Worm (Caenorhabditis elegans) whole organism, mixed stage, embryonic: ENCODE data around the gene C01G10.15.

ENCODE experiments used
- ces-1 ChIP-seq: fragments of 150-350 bp; optimal IDR thresholded peaks from 2 replicates; lab custom pipeline; 2014; ENCODE audit warnings: missing biosample characterization, missing genetic modification reagents, missing genetic modification characterization
- cnd-1 ChIP-seq: fragments of 200-800 bp; sonication (Bioruptor generic); optimal IDR thresholded peaks from 2 replicates; lab custom pipeline; 2018; ENCODE audit warnings: mild to moderate bottlenecking, missing genetic modification characterization, missing compliant biosample characterization
- lsy-2 ChIP-seq: fragments of 150-350 bp; optimal IDR thresholded peaks from 2 replicates; lab custom pipeline; 2014; ENCODE audit warnings: missing biosample characterization, missing genetic modification characterization
- nhr-237 ChIP-seq: fragments of 150-350 bp; optimal IDR thresholded peaks from 2 replicates; lab custom pipeline; 2014; ENCODE audit warnings: missing biosample characterization, missing genetic modification characterization
- nhr-28 ChIP-seq: fragments of 150-350 bp; optimal IDR thresholded peaks from 2 replicates; lab custom pipeline; 2014; ENCODE audit warnings: missing biosample characterization, missing genetic modification characterization
- nhr-76 ChIP-seq: sonication (generic microtip); optimal IDR thresholded peaks from 2 replicates; lab custom pipeline; 2017; ENCODE audit warnings: missing biosample characterization, missing genetic modification characterization
- unc-39 ChIP-seq: fragments of 150-350 bp; optimal IDR thresholded peaks from 2 replicates; lab custom pipeline; 2014; ENCODE audit warnings: missing biosample characterization, missing genetic modification characterization
- unc-62 ChIP-seq: fragments of 150-350 bp; optimal IDR thresholded peaks from 2 replicates; lab custom pipeline; 2014; ENCODE audit warnings: missing biosample characterization, missing genetic modification reagents, missing genetic modification characterization
- ztf-11 ChIP-seq: fragments of 150-350 bp; optimal IDR thresholded peaks from 2 replicates; lab custom pipeline; 2014; ENCODE audit warnings: missing biosample characterization, missing genetic modification characterization

DNA sequence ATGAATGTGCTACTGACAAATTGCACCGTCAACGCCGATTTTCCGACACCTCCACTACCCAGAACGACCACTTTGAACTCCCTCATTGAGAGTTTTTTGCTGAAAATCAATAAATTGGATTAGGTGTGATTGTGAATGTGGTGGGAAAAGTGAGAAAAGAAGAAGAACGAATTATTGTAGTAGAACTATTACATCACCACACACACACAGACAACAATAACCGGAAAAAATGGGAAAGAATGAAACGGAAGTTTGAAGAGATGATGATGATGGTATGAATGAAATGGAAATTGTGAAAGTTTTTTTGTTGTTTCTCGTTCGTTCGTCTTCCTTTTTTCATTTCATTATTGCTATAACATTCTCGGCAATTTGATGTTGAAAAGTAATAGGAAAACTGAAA lies 23.1 kb downstream of the C01G10.15 start, which contains the start of gene rap-2:
- TF ChIP-seq cnd-1 (tag; lab: Kevin White, UChicago) (no peak), nhr-237 (tag; lab: Kevin White, UChicago) (no peak), nhr-76 (tag; lab: Kevin White, UChicago) (no peak), unc-39 (no peak), ces-1 (no peak), nhr-28 (tag; lab: Kevin White, UChicago) (no peak), unc-62 (GFP tag; lab: Kevin White, UChicago) (no peak), ztf-11 (no peak), lsy-2 (tag; lab: Kevin White, UChicago) (no peak)
